Fruit fly (Drosophila melanogaster) whole organism, embryonic: ENCODE measurements around the gene Rbfox1.

Experiments
- CG10147 ChIP-seq: fragments of 200-800 bp; sonication (Bioruptor generic); optimal IDR thresholded peaks from 2 replicates; lab custom pipeline; 2019; ENCODE audit warnings: missing biosample characterization, mild to moderate bottlenecking, missing genetic modification characterization, moderate library complexity
- CG1024 ChIP-seq: fragments of 200-800 bp; sonication (Bioruptor generic); IDR thresholded peaks from 2 replicates; pipeline ENCODE4 v1.3.6; 2022; ENCODE audit warnings: missing biosample characterization, missing genetic modification characterization
- CG10654 ChIP-seq: fragments of 200-800 bp; sonication (Bioruptor generic); optimal IDR thresholded peaks from 2 replicates; lab custom pipeline; 2016; ENCODE audit warnings: missing biosample characterization, missing genetic modification characterization
- CG11085 ChIP-seq: fragments of 200-800 bp; sonication (Bioruptor generic); IDR thresholded peaks from 2 replicates; pipeline ENCODE4 v1.3.6; 2022; ENCODE audit warnings: missing biosample characterization, missing genetic modification characterization
- CG1233 ChIP-seq: fragments of 200-800 bp; sonication (Bioruptor generic); optimal IDR thresholded peaks from 4 replicates; lab custom pipeline; 2018; ENCODE audit warnings: missing biosample characterization, mild to moderate bottlenecking, missing genetic modification characterization
- CG13287 ChIP-seq: fragments of 200-800 bp; sonication (Bioruptor generic); IDR thresholded peaks from 2 replicates; pipeline ENCODE4 v1.3.6; 2022; ENCODE audit warnings: missing biosample characterization, missing genetic modification characterization; ENCODE audit not compliant: partially characterized antibody
- CG14710 ChIP-seq: fragments of 200-800 bp; sonication (Bioruptor generic); optimal IDR thresholded peaks from 3 replicates; lab custom pipeline; 2019; ENCODE audit warnings: missing biosample characterization, mild to moderate bottlenecking, missing genetic modification characterization, moderate library complexity
- CG15514 ChIP-seq: fragments of 200-800 bp; sonication (Bioruptor generic); optimal IDR thresholded peaks from 3 replicates; lab custom pipeline; 2017; ENCODE audit warnings: missing biosample characterization, missing genetic modification characterization, mild to moderate bottlenecking, moderate library complexity, missing genetic modification reagents
- CG17328 ChIP-seq: fragments of 200-800 bp; sonication (Bioruptor generic); IDR thresholded peaks from 2 replicates; pipeline ENCODE4 v1.3.6; 2022; ENCODE audit warnings: missing biosample characterization, missing genetic modification characterization
- CG17361 ChIP-seq: fragments of 200-800 bp; sonication (Bioruptor generic); IDR thresholded peaks from 3 replicates; pipeline ENCODE4 v1.3.6; 2022; ENCODE audit warnings: missing biosample characterization, missing genetic modification characterization
- CG17385 ChIP-seq: fragments of 200-800 bp; sonication (Bioruptor generic); optimal IDR thresholded peaks from 3 replicates; lab custom pipeline; 2018; ENCODE audit warnings: missing biosample characterization, mild to moderate bottlenecking, missing genetic modification characterization
- CG18262 ChIP-seq: fragments of 200-800 bp; optimal IDR thresholded peaks from 3 replicates; lab custom pipeline; 2019; ENCODE audit warnings: missing biosample characterization, mild to moderate bottlenecking, missing genetic modification characterization, moderate library complexity
- CG18619 ChIP-seq: fragments of 200-800 bp; sonication (Bioruptor generic); optimal IDR thresholded peaks from 3 replicates; lab custom pipeline; 2017; ENCODE audit warnings: missing biosample characterization, mild to moderate bottlenecking, missing genetic modification characterization
- CG2678 ChIP-seq: fragments of 200-800 bp; sonication (Bioruptor generic); optimal IDR thresholded peaks from 3 replicates; lab custom pipeline; 2019; ENCODE audit warnings: missing biosample characterization, mild to moderate bottlenecking, missing genetic modification characterization, moderate library complexity
- CG31224 ChIP-seq: fragments of 200-800 bp; sonication (Bioruptor generic); IDR thresholded peaks from 2 replicates; pipeline ENCODE4 v1.3.6; 2022; ENCODE audit warnings: missing biosample characterization, missing genetic modification characterization
- CG5180 ChIP-seq: fragments of 200-800 bp; sonication (Bioruptor generic); optimal IDR thresholded peaks from 3 replicates; lab custom pipeline; 2017; ENCODE audit warnings: missing biosample characterization, missing genetic modification characterization, mild to moderate bottlenecking, moderate library complexity, missing genetic modification reagents
- CG7556 ChIP-seq: fragments of 200-800 bp; sonication (Bioruptor generic); optimal IDR thresholded peaks from 2 replicates; lab custom pipeline; 2017; ENCODE audit warnings: missing biosample characterization, mild to moderate bottlenecking, missing genetic modification characterization
- CG9609 ChIP-seq: fragments of 200-800 bp; sonication (Bioruptor generic); optimal IDR thresholded peaks from 3 replicates; lab custom pipeline; 2016; ENCODE audit warnings: missing biosample characterization, missing genetic modification characterization
- CG9727 ChIP-seq: fragments of 200-800 bp; sonication (Bioruptor generic); optimal IDR thresholded peaks from 3 replicates; lab custom pipeline; 2017; ENCODE audit warnings: missing biosample characterization, mild to moderate bottlenecking, missing genetic modification characterization
- CHES-1-like ChIP-seq: fragments of 200-800 bp; sonication (Bioruptor generic); optimal IDR thresholded peaks from 2 replicates; lab custom pipeline; 2016; ENCODE audit warnings: missing biosample characterization, missing genetic modification characterization
- E2f2 ChIP-seq: fragments of 200-800 bp; sonication (Bioruptor generic); IDR thresholded peaks from 2 replicates; pipeline ENCODE4 v1.3.6; 2022; ENCODE audit warnings: missing biosample characterization, missing genetic modification characterization
- ERR ChIP-seq: fragments of 200-800 bp; sonication (Bioruptor generic); optimal IDR thresholded peaks from 2 replicates; lab custom pipeline; 2016; ENCODE audit warnings: missing biosample characterization, missing genetic modification characterization
- MBD-R2 ChIP-seq: fragments of 200-800 bp; sonication (Bioruptor generic); IDR thresholded peaks from 2 replicates; pipeline ENCODE4 v1.3.6; 2022; ENCODE audit warnings: missing biosample characterization, missing genetic modification characterization
- Nf-YB ChIP-seq: fragments of 200-800 bp; sonication (Bioruptor generic); optimal IDR thresholded peaks from 3 replicates; lab custom pipeline; 2019; ENCODE audit warnings: missing biosample characterization, mild to moderate bottlenecking, missing genetic modification characterization, moderate library complexity
- NfI ChIP-seq: fragments of 200-800 bp; sonication (Bioruptor generic); optimal IDR thresholded peaks from 3 replicates; lab custom pipeline; 2018; ENCODE audit warnings: missing biosample characterization, mild to moderate bottlenecking, missing genetic modification characterization, moderate library complexity
- az2 ChIP-seq: fragments of 200-800 bp; sonication (Bioruptor generic); optimal IDR thresholded peaks from 3 replicates; lab custom pipeline; 2016; ENCODE audit warnings: missing biosample characterization, missing genetic modification characterization
- bigmax ChIP-seq: fragments of 200-800 bp; sonication (Bioruptor generic); optimal IDR thresholded peaks from 2 replicates; lab custom pipeline; 2018; ENCODE audit warnings: missing biosample characterization, mild to moderate bottlenecking, missing genetic modification characterization
- cg ChIP-seq: fragments of 200-800 bp; sonication (Bioruptor generic); optimal IDR thresholded peaks from 3 replicates; lab custom pipeline; 2019; ENCODE audit warnings: missing biosample characterization, mild to moderate bottlenecking, missing genetic modification characterization, moderate library complexity
- dmrt99B ChIP-seq: fragments of 200-800 bp; sonication (Bioruptor generic); optimal IDR thresholded peaks from 2 replicates; lab custom pipeline; 2018; ENCODE audit warnings: missing biosample characterization, mild to moderate bottlenecking, missing genetic modification characterization, moderate library complexity
- grau ChIP-seq: fragments of 200-800 bp; optimal IDR thresholded peaks from 3 replicates; lab custom pipeline; 2019; ENCODE audit warnings: missing biosample characterization, mild to moderate bottlenecking, missing genetic modification characterization, moderate library complexity
- gro ChIP-seq: fragments of 200-800 bp; sonication (Bioruptor generic); optimal IDR thresholded peaks from 2 replicates; lab custom pipeline; 2016; ENCODE audit warnings: missing biosample characterization, missing genetic modification characterization
- her ChIP-seq: fragments of 200-800 bp; sonication (Bioruptor generic); optimal IDR thresholded peaks from 2 replicates; lab custom pipeline; 2016; ENCODE audit warnings: missing biosample characterization, missing genetic modification characterization
- hkb ChIP-seq, 2 experiments: fragments of 200-800 bp in 1 of 2; fragments of >200 bp in 1 of 2; sonication (Bioruptor generic) in 1 of 2; IDR thresholded peaks in 1 of 2; optimal IDR thresholded peaks in 1 of 2; 2 replicates each; pipeline versions ENCODE4 v1.3.6 to Lab custom; 2017 to 2022; ENCODE audit warnings: missing biosample characterization in 1 of 2, missing genetic modification characterization in 1 of 2
- nerfin-2 ChIP-seq: fragments of 200-800 bp; sonication (Bioruptor generic); IDR thresholded peaks from 2 replicates; pipeline ENCODE4 v1.3.6; 2022; ENCODE audit warnings: missing biosample characterization, missing genetic modification characterization; ENCODE audit not compliant: partially characterized antibody
- oc ChIP-seq: fragments of 200-800 bp; sonication (Bioruptor generic); optimal IDR thresholded peaks from 2 replicates; lab custom pipeline; 2018; ENCODE audit warnings: missing biosample characterization, mild to moderate bottlenecking, missing genetic modification characterization, moderate library complexity
- peb ChIP-seq: fragments of 200-800 bp; sonication (Bioruptor generic); IDR thresholded peaks from 2 replicates; pipeline ENCODE4 v1.3.6; 2022; ENCODE audit warnings: missing biosample characterization, missing genetic modification characterization
- pnt ChIP-seq: fragments of 200-800 bp; sonication (Bioruptor generic); optimal IDR thresholded peaks from 3 replicates; lab custom pipeline; 2016; ENCODE audit warnings: missing biosample characterization, missing genetic modification characterization
- ro ChIP-seq: fragments of 200-800 bp; sonication (Bioruptor generic); IDR thresholded peaks from 2 replicates; pipeline ENCODE4 v1.3.6; 2022; ENCODE audit warnings: missing biosample characterization, missing genetic modification characterization
- scrt ChIP-seq: fragments of 200-800 bp; sonication (Bioruptor generic); optimal IDR thresholded peaks from 2 replicates; lab custom pipeline; 2018; ENCODE audit warnings: missing biosample characterization, mild to moderate bottlenecking, missing genetic modification characterization, moderate library complexity
- sens ChIP-seq: fragments of 200-800 bp; sonication (Bioruptor generic); peaks from one replicate; lab custom pipeline; 2016; ENCODE audit warnings: missing biosample characterization, missing genetic modification characterization
- seq ChIP-seq: fragments of 200-800 bp; sonication (Bioruptor generic); IDR thresholded peaks from 2 replicates; pipeline ENCODE4 v1.3.6; 2022; ENCODE audit warnings: missing biosample characterization, missing genetic modification characterization
- sqz ChIP-seq: fragments of 200-800 bp; sonication (Bioruptor generic); optimal IDR thresholded peaks from 3 replicates; lab custom pipeline; 2018; ENCODE audit warnings: missing biosample characterization, mild to moderate bottlenecking, missing genetic modification characterization
- tap ChIP-seq: fragments of 200-800 bp; optimal IDR thresholded peaks from 3 replicates; lab custom pipeline; 2019; ENCODE audit warnings: missing biosample characterization, mild to moderate bottlenecking, missing genetic modification characterization, moderate library complexity
- tio ChIP-seq: fragments of 200-800 bp; sonication (Bioruptor generic); optimal IDR thresholded peaks from 2 replicates; lab custom pipeline; 2017; ENCODE audit warnings: missing biosample characterization, missing genetic modification characterization, inconsistent platforms
- tna ChIP-seq: fragments of 200-800 bp; sonication (Bioruptor generic); IDR thresholded peaks from 2 replicates; pipeline ENCODE4 v1.3.6; 2022; ENCODE audit warnings: missing biosample characterization, missing genetic modification characterization; ENCODE audit not compliant: partially characterized antibody
- trem ChIP-seq: fragments of 200-800 bp; optimal IDR thresholded peaks from 3 replicates; lab custom pipeline; 2019; ENCODE audit warnings: missing biosample characterization, mild to moderate bottlenecking, missing genetic modification characterization, moderate library complexity
- vvl ChIP-seq: fragments of 200-800 bp; sonication (Bioruptor generic); IDR thresholded peaks from 2 replicates; pipeline ENCODE4 v1.3.6; 2022; ENCODE audit warnings: missing biosample characterization, missing genetic modification characterization

Gene Rbfox1

DNA sequence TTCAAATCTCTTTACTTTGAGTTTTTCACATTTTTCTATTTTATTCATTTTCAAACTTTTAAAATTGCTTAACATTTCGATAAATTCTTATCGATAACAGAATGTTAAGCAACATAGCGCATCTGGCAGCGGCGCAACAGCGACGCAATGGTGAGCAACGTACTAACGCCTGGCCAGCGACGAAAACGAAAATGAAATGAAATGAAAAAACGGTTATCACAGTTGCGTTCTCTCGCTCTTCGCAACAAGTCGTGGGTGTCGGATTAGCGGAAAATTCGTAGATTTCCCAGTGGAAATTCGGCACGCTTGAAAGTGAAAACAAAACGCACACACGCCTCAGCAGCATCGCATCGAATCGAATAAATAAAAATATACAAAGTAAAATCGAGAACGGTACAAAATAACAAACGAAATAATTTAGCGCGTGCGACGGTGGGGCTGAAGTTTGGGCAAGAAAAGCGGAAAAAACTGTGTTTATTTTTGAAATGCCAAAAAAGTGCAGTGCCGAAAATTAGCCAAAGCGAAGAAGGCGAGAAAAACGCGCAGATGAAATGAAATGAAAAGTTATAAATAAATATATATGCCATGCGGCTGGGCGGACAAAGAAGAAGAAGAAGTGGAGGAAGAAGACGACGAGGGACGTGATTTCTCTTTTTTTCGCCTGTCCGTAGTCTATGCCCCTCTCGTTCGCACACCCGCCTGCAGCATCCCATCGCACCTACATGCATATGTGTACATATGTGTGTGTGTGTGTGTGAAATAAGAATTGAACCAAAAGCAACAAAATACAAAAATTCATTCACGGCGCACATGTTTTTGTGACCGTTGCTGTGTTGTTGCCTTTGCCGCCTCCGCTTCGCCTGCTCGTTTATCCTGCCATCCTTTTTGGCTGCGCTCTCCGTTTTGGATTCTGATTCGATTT is 34.8 kb downstream of the Rbfox1 start (continued):
- TF ChIP-seq CG17385 (GFP tag; lab: Kevin White, UChicago) (peak; percentile 88), CG11085 (GFP tag; lab: Robert Waterston, UW) (no peak), CG17361 (no peak), bigmax (GFP tag; lab: Kevin White, UChicago) (no peak), nerfin-2 (GFP tag; lab: Robert Waterston, UW) (0 out of 2 replicates have a peak, but pooled peaks have one; percentile 44), trem (tag; lab: Kevin White, UChicago) (peak; percentile 68), CG9727 (GFP tag; lab: Kevin White, UChicago) (peak; percentile 12), Nf-YB (GFP tag; lab: Kevin White, UChicago) (peak; percentile 47), CG15514 (GFP tag; lab: Kevin White, UChicago) (peak; percentile 34), CG5180 (GFP tag; lab: Kevin White, UChicago) (peak; percentile 1), peb (GFP tag; lab: Robert Waterston, UW) (no peak; the same call in 1 of the 2 replicates), CHES-1-like (GFP tag; lab: Kevin White, UChicago) (peak; percentile 12), seq (no peak), NfI (peak; percentile 23), CG7556 (GFP tag; lab: Kevin White, UChicago) (no peak), CG10147 (GFP tag; lab: Kevin White, UChicago) (peak; percentile 29), sqz (peak; percentile 72), CG10654 (GFP tag; lab: Kevin White, UChicago) (no peak), CG13287 (GFP tag; lab: Robert Waterston, UW) (peak; percentile 76), tap (tag; lab: Kevin White, UChicago) (peak; percentile 17), hkb (optimal IDR thresholded peaks at IDR 0.05; lab: Kevin White, UChicago) (no peak), hkb (GFP tag; IDR thresholded peaks at IDR 0.05; lab: Robert Waterston, UW) (peak; percentile 60), dmrt99B (tag; lab: Kevin White, UChicago) (no peak), her (GFP tag; lab: Kevin White, UChicago) (peak; percentile 100), cg (GFP tag; lab: Kevin White, UChicago) (peak; percentile 81), CG14710 (tag; lab: Kevin White, UChicago) (peak; percentile 49), CG31224 (GFP tag; lab: Robert Waterston, UW) (peak; percentile 15; the same call in 1 of the 2 replicates), oc (peak; percentile 60), CG9609 (GFP tag; lab: Kevin White, UChicago) (no peak), tna (GFP tag; lab: Robert Waterston, UW) (peak; percentile 58; the same call in 1 of the 2 replicates), grau (peak; percentile 37), CG1233 (GFP tag; lab: Kevin White, UChicago) (no peak), vvl (GFP tag; lab: Robert Waterston, UW) (peak; percentile 68), CG18262 (tag; lab: Kevin White, UChicago) (peak; percentile 25), scrt (peak; percentile 75), E2f2 (GFP tag; lab: Robert Waterston, UW) (peak; percentile 75), CG2678 (tag; lab: Kevin White, UChicago) (peak; percentile 23), gro (GFP tag; lab: Kevin White, UChicago) (peak; percentile 62), CG1024 (GFP tag; lab: Robert Waterston, UW) (peak; percentile 44; the same call in 1 of the 2 replicates), MBD-R2 (GFP tag; lab: Robert Waterston, UW) (peak; percentile 15; the same call in 1 of the 2 replicates), ERR (GFP tag; lab: Kevin White, UChicago) (no peak), ro (GFP tag; lab: Robert Waterston, UW) (no peak), sens (GFP tag; lab: Kevin White, UChicago) (peak; percentile 77), az2 (GFP tag; lab: Kevin White, UChicago) (no peak), CG17328 (GFP tag; lab: Robert Waterston, UW) (peak; percentile 49; the same call in 1 of the 2 replicates), CG18619 (peak; percentile 2), tio (no peak), pnt (GFP tag; lab: Kevin White, UChicago) (no peak)
